Worm (Caenorhabditis elegans) whole organism, midembryonic: ENCODE results near the gene kcc-3.

Source experiments
- med-1 ChIP-seq: sonication (generic microtip); optimal IDR thresholded peaks from 2 replicates; lab custom pipeline; 2017; ENCODE audit warnings: missing genetic modification characterization, mild to moderate bottlenecking, missing compliant biosample characterization, antibody characterized with exemption, missing genetic modification reagents; ENCODE audit not compliant: insufficient read depth
- ztf-29 ChIP-seq: fragments of 200-800 bp; sonication (Bioruptor generic); IDR thresholded peaks from 2 replicates; pipeline ENCODE4 v1.3.6; 2022; ENCODE audit warnings: missing genetic modification reagents, missing genetic modification characterization, missing compliant biosample characterization

- TF ChIP-seq med-1 (GFP tag; lab: Kevin White, UChicago) (no peak), ztf-29 (no peak; the same call in 1 of the 2 replicates)
Measured at ce11 chrII:7478487-7479234, 44.6 kb upstream of the kcc-3 start, which contains the start of the genes aka-1 and ubc-6.
